Worm (Caenorhabditis elegans) whole organism, L4/young adult: ENCODE data around the gene F26D11.2.

ENCODE experiments used
- W03F9.2 ChIP-seq: fragments of 150-350 bp; optimal IDR thresholded peaks from 2 replicates; lab custom pipeline; 2014; ENCODE audit warnings: missing biosample characterization, missing genetic modification characterization
- dao-5 ChIP-seq: sonication (generic microtip); optimal IDR thresholded peaks from 2 replicates; lab custom pipeline; 2016; ENCODE audit warnings: missing genotype, missing genetic modification characterization, moderate library complexity, missing compliant biosample characterization

DNA sequence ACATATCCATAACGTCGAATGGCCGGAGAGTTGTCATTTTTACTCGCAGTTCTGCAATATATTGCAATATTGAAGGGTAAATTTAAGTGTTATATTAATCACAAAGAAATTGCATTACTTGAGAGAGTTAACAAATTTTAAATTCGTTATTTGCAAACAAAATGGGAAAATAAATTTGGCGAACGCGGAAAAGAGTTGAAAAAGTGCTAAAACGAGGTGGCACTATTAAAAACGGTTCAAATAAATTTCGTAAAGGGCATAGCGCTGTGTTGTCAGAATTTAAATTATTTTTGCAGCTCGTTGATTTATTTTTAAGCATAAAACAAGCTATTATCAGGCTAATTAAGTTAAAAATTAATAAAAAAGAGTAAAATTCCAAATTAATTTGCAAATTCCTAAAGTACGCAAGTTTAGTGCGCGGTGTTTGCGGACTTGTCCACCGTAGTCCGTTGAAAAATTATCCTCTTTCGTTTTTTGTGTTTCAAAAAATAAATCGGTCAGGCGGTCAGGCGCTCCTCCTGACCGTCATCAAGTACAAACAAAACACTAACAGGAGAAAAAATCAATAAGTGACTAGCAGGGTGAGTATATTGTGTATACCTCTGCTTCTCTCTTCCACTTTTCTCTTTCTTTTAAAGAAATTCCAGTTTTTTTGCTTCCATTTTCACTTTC is 24.4 kb downstream of the F26D11.2 start, which contains the start of the genes natb-1 and abhd-12:
- TF ChIP-seq W03F9.2 (tag; lab: Kevin White, UChicago) = peak; percentile 75
- no peak for TF ChIP-seq dao-5 (tag; lab: Kevin White, UChicago)
